Fruit fly (Drosophila melanogaster): ENCODE measurements around the gene corto.

dm6 chr3R:5125832-5126231 is 39.0 kb upstream of the corto start:
- TF ChIP-seq CTCF (optimal IDR thresholded peaks at IDR 0.05) (no peak), CG8478 (optimal IDR thresholded peaks at IDR 0.05) (no peak)
